Fruit fly (Drosophila melanogaster) Kc167 (cell line): ENCODE measurements around the gene Ogdh.

Experiments
- Sin3A ChIP-seq: fragments of >200 bp; optimal IDR thresholded peaks from 2 replicates; lab custom pipeline; 2018; ENCODE audit warnings: missing external identifiers
- h ChIP-seq: fragments of >200 bp; optimal IDR thresholded peaks from 3 replicates; lab custom pipeline; 2018; ENCODE audit warnings: missing external identifiers
- ttk ChIP-seq: sonication (Bioruptor generic); optimal IDR thresholded peaks from 2 replicates; lab custom pipeline; 2017; ENCODE audit warnings: missing external identifiers

DNA sequence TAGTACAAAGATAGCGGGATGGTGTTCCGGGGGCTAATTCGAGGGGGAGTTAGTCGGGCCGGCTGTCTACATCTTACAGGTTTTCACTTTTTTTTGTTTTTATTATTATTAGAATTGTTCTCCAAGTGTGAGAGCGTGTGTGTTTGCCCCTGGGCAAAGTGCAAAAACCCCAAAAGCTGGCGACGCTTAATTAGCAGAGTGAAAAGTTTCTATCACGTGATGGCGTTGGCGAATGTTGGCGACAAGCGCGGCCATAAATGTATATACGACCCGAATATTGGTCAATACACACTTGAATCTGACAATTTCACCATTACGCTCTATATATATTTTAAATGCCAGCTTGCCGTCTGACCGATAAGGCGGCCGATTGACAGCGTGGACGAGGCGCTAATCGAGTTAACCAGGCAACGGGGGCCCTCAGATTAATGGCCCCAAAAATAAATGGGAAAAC is 54.3 kb downstream of the Ogdh start:
- TF ChIP-seq Sin3A (lab: Kevin White, UChicago) (no peak), ttk (lab: Kevin White, UChicago) (no peak), h (lab: Kevin White, UChicago) (no peak)
